Worm (Caenorhabditis elegans) whole organism, L2 larva: ENCODE measurements around the gene sre-34.

ENCODE experiments used
- F13H6.1 ChIP-seq: sonication (generic microtip); optimal IDR thresholded peaks from 2 replicates; lab custom pipeline; 2016; ENCODE audit warnings: missing genetic modification characterization, missing compliant biosample characterization
- R02D3.7 ChIP-seq: fragments of 150-350 bp; optimal IDR thresholded peaks from 2 replicates; lab custom pipeline; 2014; ENCODE audit warnings: missing biosample characterization, missing genetic modification characterization
- Y55F3AM.14 ChIP-seq: fragments of 200-800 bp; sonication (Bioruptor generic); optimal IDR thresholded peaks from 2 replicates; lab custom pipeline; 2018; ENCODE audit warnings: mild to moderate bottlenecking, missing genetic modification characterization, missing compliant biosample characterization
- ZK546.5 ChIP-seq: sonication (generic microtip); optimal IDR thresholded peaks from 2 replicates; lab custom pipeline; 2017; ENCODE audit warnings: missing biosample characterization, missing genetic modification characterization
- alr-1 ChIP-seq: fragments of 150-350 bp; optimal IDR thresholded peaks from 2 replicates; lab custom pipeline; 2014; ENCODE audit warnings: missing biosample characterization, missing genetic modification characterization
- ama-1 ChIP-seq: fragments of 150-350 bp; optimal IDR thresholded peaks from 2 replicates; lab custom pipeline; 2018; ENCODE audit warnings: inconsistent platforms
- ceh-82 ChIP-seq: fragments of 150-350 bp; optimal IDR thresholded peaks from 2 replicates; lab custom pipeline; 2014; ENCODE audit warnings: missing biosample characterization, missing genetic modification characterization
- dmd-4 ChIP-seq: sonication (generic microtip); optimal IDR thresholded peaks from 2 replicates; lab custom pipeline; 2017; ENCODE audit warnings: missing biosample characterization, missing genetic modification characterization
- egl-27 ChIP-seq: sonication (generic microtip); optimal IDR thresholded peaks from 3 replicates; lab custom pipeline; 2017; ENCODE audit warnings: missing biosample characterization, missing genetic modification reagents, missing genetic modification characterization
- fos-1 ChIP-seq: fragments of 150-350 bp; optimal IDR thresholded peaks from 2 replicates; lab custom pipeline; 2014; ENCODE audit warnings: missing biosample characterization, missing genetic modification characterization
- gmeb-1 ChIP-seq: fragments of 150-350 bp; optimal IDR thresholded peaks from 2 replicates; lab custom pipeline; 2014; ENCODE audit warnings: missing biosample characterization, missing genetic modification characterization
- lin-11 ChIP-seq: fragments of 150-350 bp; sonication (generic microtip); optimal IDR thresholded peaks from 2 replicates; lab custom pipeline; 2014; ENCODE audit warnings: missing biosample characterization, missing genetic modification characterization, inconsistent platforms, mixed read lengths
- lin-13 ChIP-seq: fragments of 150-350 bp; optimal IDR thresholded peaks from 2 replicates; lab custom pipeline; 2014; ENCODE audit warnings: missing biosample characterization, missing genetic modification reagents, missing genetic modification characterization
- mbf-1 ChIP-seq: sonication (generic microtip); optimal IDR thresholded peaks from 2 replicates; lab custom pipeline; 2017; ENCODE audit warnings: missing biosample characterization, missing genetic modification characterization
- mdl-1 ChIP-seq, 2 experiments: fragments of 150-350 bp in 1 of 2; sonication (generic microtip) in 1 of 2; optimal IDR thresholded peaks; 2 replicates each; lab custom pipeline; 2017; ENCODE audit warnings: missing biosample characterization in 2 of 2, missing genetic modification characterization in 2 of 2
- nhr-11 ChIP-seq: fragments of 150-350 bp; optimal IDR thresholded peaks from 2 replicates; lab custom pipeline; 2014; ENCODE audit warnings: missing biosample characterization, missing genetic modification characterization
- nhr-12 ChIP-seq: fragments of 150-350 bp; optimal IDR thresholded peaks from 2 replicates; lab custom pipeline; 2014; ENCODE audit warnings: missing biosample characterization, missing genetic modification characterization
- nhr-129 ChIP-seq: fragments of 150-350 bp; optimal IDR thresholded peaks from 2 replicates; lab custom pipeline; 2014; ENCODE audit warnings: missing biosample characterization, missing genetic modification characterization
- nhr-21 ChIP-seq: fragments of 150-350 bp; optimal IDR thresholded peaks from 2 replicates; lab custom pipeline; 2014; ENCODE audit warnings: missing biosample characterization, missing genetic modification characterization
- nhr-23 ChIP-seq: fragments of 150-350 bp; optimal IDR thresholded peaks from 2 replicates; lab custom pipeline; 2014; ENCODE audit warnings: missing biosample characterization, missing genetic modification reagents, missing genetic modification characterization
- nhr-25 ChIP-seq: fragments of 150-350 bp; sonication (generic microtip); optimal IDR thresholded peaks from 3 replicates; lab custom pipeline; 2014; ENCODE audit warnings: missing biosample characterization, missing genetic modification characterization
- nhr-6 ChIP-seq: fragments of 150-350 bp; optimal IDR thresholded peaks from 2 replicates; lab custom pipeline; 2014; ENCODE audit warnings: missing biosample characterization, missing genetic modification characterization
- sem-4 ChIP-seq: fragments of 150-350 bp; optimal IDR thresholded peaks from 2 replicates; lab custom pipeline; 2014; ENCODE audit warnings: missing biosample characterization, missing genetic modification reagents, missing genetic modification characterization
- skn-1 ChIP-seq: sonication (generic microtip); optimal IDR thresholded peaks from 2 replicates; lab custom pipeline; 2017; ENCODE audit warnings: missing biosample characterization, missing genetic modification characterization
- sma-3 ChIP-seq: sonication (generic microtip); optimal IDR thresholded peaks from 2 replicates; lab custom pipeline; 2016; ENCODE audit warnings: missing genetic modification reagents, missing genetic modification characterization, missing compliant biosample characterization
- sma-9 ChIP-seq, 2 experiments: fragments of 150-350 bp in 1 of 2; sonication (generic microtip) in 1 of 2; optimal IDR thresholded peaks; 2 replicates each; lab custom pipeline; 2014 to 2016; ENCODE audit warnings: missing genetic modification characterization in 2 of 2, mild to moderate bottlenecking in 1 of 2, missing biosample characterization in 1 of 2, missing compliant biosample characterization in 1 of 2, missing genetic modification reagents in 1 of 2, moderate library complexity in 1 of 2
- snpc-4 ChIP-seq: fragments of 150-350 bp; optimal IDR thresholded peaks from 2 replicates; lab custom pipeline; 2014; ENCODE audit warnings: missing biosample characterization, missing genetic modification characterization
- unc-39 ChIP-seq: fragments of 150-350 bp; optimal IDR thresholded peaks from 2 replicates; lab custom pipeline; 2014; ENCODE audit warnings: missing biosample characterization, missing genetic modification characterization
- zag-1 ChIP-seq: fragments of 150-350 bp; optimal IDR thresholded peaks from 2 replicates; lab custom pipeline; 2014; ENCODE audit warnings: missing biosample characterization, missing genetic modification characterization
- ztf-1 ChIP-seq: fragments of 200-800 bp; sonication (Bioruptor generic); conservative IDR thresholded peaks from 2 replicates; pipeline ENCODE4 v1.3.6; 2022; ENCODE audit warnings: missing genetic modification characterization, missing compliant biosample characterization
- ztf-11 ChIP-seq: sonication (generic microtip); optimal IDR thresholded peaks from 2 replicates; lab custom pipeline; 2017; ENCODE audit warnings: missing biosample characterization, missing genetic modification characterization
- ztf-4 ChIP-seq: fragments of 150-350 bp; optimal IDR thresholded peaks from 2 replicates; lab custom pipeline; 2014; ENCODE audit warnings: missing biosample characterization, missing genetic modification characterization

Gene sre-34

ce11 chrII:12460602-12461453, 10.9 kb downstream of the sre-34 start, which contains the start of gene tag-280:
Gene tag-280, plus strand, starts transcription at chrII:12460652.
- TF ChIP-seq nhr-21 (tag; lab: Kevin White, UChicago), result no peak

ce11 chrII:12462244-12462643, 12.3 kb downstream of the sre-34 start, which contains the start of gene F15A4.2:
Gene F15A4.2, plus strand, starts transcription at chrII:12462544.
- TF ChIP-seq mbf-1 (no peak), snpc-4 (tag; lab: Kevin White, UChicago) (no peak), mdl-1 (tag; optimal IDR thresholded peaks at IDR 0.05; lab: Kevin White, UChicago) (no peak), F13H6.1 (tag; lab: Kevin White, UChicago) (no peak), nhr-23 (tag; lab: Kevin White, UChicago) (no peak), nhr-6 (no peak), ztf-4 (no peak)

- TF ChIP-seq nhr-11, result no peak
- TF ChIP-seq dmd-4 (tag; lab: Kevin White, UChicago), result no peak
- TF ChIP-seq sma-3, result no peak
- no peak for TF ChIP-seq fos-1 (tag; lab: Kevin White, UChicago)
- TF ChIP-seq ceh-82 (tag; lab: Kevin White, UChicago), result no peak
- TF ChIP-seq unc-39 (tag; lab: Kevin White, UChicago), result no peak
- no peak for TF ChIP-seq R02D3.7 (tag; lab: Kevin White, UChicago)
- TF ChIP-seq ZK546.5 (tag; lab: Kevin White, UChicago), result no peak
- TF ChIP-seq skn-1 (tag; lab: Kevin White, UChicago), result no peak
- TF ChIP-seq nhr-129 (tag; lab: Kevin White, UChicago), result no peak
- no peak for TF ChIP-seq alr-1 (tag; lab: Kevin White, UChicago)
- TF ChIP-seq ama-1 (lab: Kevin White, UChicago), result no peak
- no peak for TF ChIP-seq nhr-12 (tag; lab: Kevin White, UChicago)
- no peak for TF ChIP-seq nhr-23 (tag; lab: Kevin White, UChicago)
- no peak for TF ChIP-seq ztf-11 (tag; lab: Kevin White, UChicago)
- TF ChIP-seq mbf-1, result no peak
- no peak for TF ChIP-seq nhr-6
- no peak for TF ChIP-seq sem-4 (tag; lab: Kevin White, UChicago)
- TF ChIP-seq F13H6.1 (tag; lab: Kevin White, UChicago), result no peak
- no peak for TF ChIP-seq egl-27 (tag; lab: Kevin White, UChicago)
Measured at ce11 chrII:12465557-12465956, 15.6 kb downstream of the sre-34 start, which contains the start of gene sre-37. Gene sre-37, plus strand, starts transcription at chrII:12465857.

ce11 chrII:12467047-12467446, 17.1 kb downstream of the sre-34 start, which contains the start of gene srg-16:
Gene srg-16, plus strand, starts transcription at chrII:12467133.
- TF ChIP-seq lin-11 (tag; lab: Kevin White, UChicago), result no peak
- no peak for TF ChIP-seq dmd-4 (tag; lab: Kevin White, UChicago)
- TF ChIP-seq nhr-25, result no peak
- no peak for TF ChIP-seq nhr-23 (tag; lab: Kevin White, UChicago)
- no peak for TF ChIP-seq ztf-4
- TF ChIP-seq ztf-1 (GFP tag; lab: Robert Waterston, UW), result no peak
- no peak for TF ChIP-seq snpc-4 (tag; lab: Kevin White, UChicago)
- no peak for TF ChIP-seq ZK546.5 (tag; lab: Kevin White, UChicago)
- TF ChIP-seq gmeb-1 (tag; lab: Kevin White, UChicago), result no peak
- TF ChIP-seq zag-1, result no peak
- no peak for TF ChIP-seq sma-9 (GFP tag; optimal IDR thresholded peaks at IDR 0.05; lab: Kevin White, UChicago)
- no peak for TF ChIP-seq sma-9 (tag; optimal IDR thresholded peaks at IDR 0.05; lab: Kevin White, UChicago)
- no peak for TF ChIP-seq lin-13 (GFP tag; lab: Kevin White, UChicago)
- no peak for TF ChIP-seq nhr-129 (tag; lab: Kevin White, UChicago)

- TF ChIP-seq Y55F3AM.14, result no peak
- TF ChIP-seq mdl-1 (tag; optimal IDR thresholded peaks at IDR 0.05; lab: Kevin White, UChicago), result no peak
- TF ChIP-seq nhr-12 (tag; lab: Kevin White, UChicago), result no peak
Measured at ce11 chrII:12471138-12471855, 21.3 kb downstream of the sre-34 start, which contains the start of the genes F15A4.5 and phat-8. Gene F15A4.5, minus strand, starts transcription at chrII:12471238. Gene phat-8, plus strand, starts transcription at chrII:12471805.
